Fruit fly (Drosophila melanogaster) whole organism, embryonic: Measurements from ENCODE around the gene BBS1.

ENCODE experiments used
- Abd-B ChIP-seq: fragments of 200-800 bp; sonication (Bioruptor generic); optimal IDR thresholded peaks from 2 replicates; lab custom pipeline; 2018; ENCODE audit warnings: missing biosample characterization, mild to moderate bottlenecking, missing genetic modification characterization, moderate library complexity
- CG11560 ChIP-seq: fragments of 200-800 bp; sonication (Bioruptor generic); IDR thresholded peaks from 3 replicates; pipeline ENCODE4 v1.3.6; 2022; ENCODE audit warnings: missing biosample characterization, missing genetic modification characterization
- CG14965 ChIP-seq: fragments of 200-800 bp; sonication (Bioruptor generic); optimal IDR thresholded peaks from 2 replicates; lab custom pipeline; 2016; ENCODE audit warnings: missing biosample characterization, missing genetic modification characterization, borderline replicate concordance
- CG15011 ChIP-seq: fragments of 200-800 bp; sonication (Bioruptor generic); optimal IDR thresholded peaks from 3 replicates; lab custom pipeline; 2018; ENCODE audit warnings: missing biosample characterization, mild to moderate bottlenecking, missing genetic modification characterization
- CG1529 ChIP-seq: fragments of 200-800 bp; sonication (Bioruptor generic); optimal IDR thresholded peaks from 3 replicates; lab custom pipeline; 2018; ENCODE audit warnings: missing biosample characterization, missing genetic modification characterization
- CG1602 ChIP-seq: fragments of 200-800 bp; sonication (Bioruptor generic); optimal IDR thresholded peaks from 3 replicates; lab custom pipeline; 2016; ENCODE audit warnings: missing biosample characterization, missing genetic modification characterization
- CG17328 ChIP-seq: fragments of 200-800 bp; sonication (Bioruptor generic); IDR thresholded peaks from 2 replicates; pipeline ENCODE4 v1.3.6; 2022; ENCODE audit warnings: missing biosample characterization, missing genetic modification characterization
- CG17359 ChIP-seq: fragments of 200-800 bp; sonication (Bioruptor generic); optimal IDR thresholded peaks from 3 replicates; lab custom pipeline; 2018; ENCODE audit warnings: missing biosample characterization, mild to moderate bottlenecking, missing genetic modification characterization, moderate library complexity
- CG17568 ChIP-seq: fragments of 200-800 bp; sonication (Bioruptor generic); optimal IDR thresholded peaks from 2 replicates; lab custom pipeline; 2018; ENCODE audit warnings: missing biosample characterization, mild to moderate bottlenecking, missing genetic modification characterization, moderate library complexity
- CG17912 ChIP-seq: fragments of 200-800 bp; sonication (Bioruptor generic); optimal IDR thresholded peaks from 2 replicates; lab custom pipeline; 2018; ENCODE audit warnings: missing biosample characterization, mild to moderate bottlenecking, missing genetic modification characterization
- CG18262 ChIP-seq: fragments of 200-800 bp; optimal IDR thresholded peaks from 3 replicates; lab custom pipeline; 2019; ENCODE audit warnings: missing biosample characterization, mild to moderate bottlenecking, missing genetic modification characterization, moderate library complexity
- CG18599 ChIP-seq: fragments of 200-800 bp; sonication (Bioruptor generic); optimal IDR thresholded peaks from 3 replicates; lab custom pipeline; 2017; ENCODE audit warnings: missing biosample characterization, missing genetic modification characterization, mild to moderate bottlenecking, moderate library complexity, missing genetic modification reagents
- CG32772 ChIP-seq: fragments of 200-800 bp; sonication (Bioruptor generic); IDR thresholded peaks from 2 replicates; pipeline ENCODE4 v1.3.6; 2022; ENCODE audit warnings: missing biosample characterization, missing genetic modification characterization
- CG4424 ChIP-seq: fragments of 200-800 bp; sonication (Bioruptor generic); optimal IDR thresholded peaks from 3 replicates; lab custom pipeline; 2016; ENCODE audit warnings: missing biosample characterization, missing genetic modification characterization
- CG5953 ChIP-seq: fragments of 200-800 bp; sonication (Bioruptor generic); IDR thresholded peaks from 2 replicates; pipeline ENCODE4 v1.3.6; 2022; ENCODE audit warnings: missing biosample characterization, missing genetic modification characterization
- CG6254 ChIP-seq: fragments of 200-800 bp; sonication (Bioruptor generic); optimal IDR thresholded peaks from 3 replicates; lab custom pipeline; 2017; ENCODE audit warnings: mild to moderate bottlenecking, missing biosample characterization, missing genetic modification reagents, missing genetic modification characterization
- CG6272 ChIP-seq: fragments of 200-800 bp; sonication (Bioruptor generic); IDR thresholded peaks from 2 replicates; pipeline ENCODE4 v1.3.6; 2022; ENCODE audit warnings: missing biosample characterization, missing genetic modification characterization
- CG9609 ChIP-seq: fragments of 200-800 bp; sonication (Bioruptor generic); optimal IDR thresholded peaks from 3 replicates; lab custom pipeline; 2016; ENCODE audit warnings: missing biosample characterization, missing genetic modification characterization
- CrebB ChIP-seq: fragments of 200-800 bp; sonication (Bioruptor generic); optimal IDR thresholded peaks from 3 replicates; lab custom pipeline; 2018; ENCODE audit warnings: missing biosample characterization, mild to moderate bottlenecking, missing genetic modification characterization
- D ChIP-seq, 2 experiments: fragments of 200-800 bp in 1 of 2; fragments of >200 bp in 1 of 2; sonication (Bioruptor generic) in 1 of 2; optimal IDR thresholded peaks; 2 replicates in 1 of 2; 3 replicates in 1 of 2; lab custom pipeline; 2017; ENCODE audit warnings: mild to moderate bottlenecking in 1 of 2, missing biosample characterization in 1 of 2, missing genetic modification characterization in 1 of 2, missing genetic modification reagents in 1 of 2
- D19B ChIP-seq: fragments of 200-800 bp; sonication (Bioruptor generic); optimal IDR thresholded peaks from 2 replicates; lab custom pipeline; 2017; ENCODE audit warnings: missing biosample characterization, mild to moderate bottlenecking, missing genetic modification characterization
- Hr39 ChIP-seq: fragments of >200 bp; optimal IDR thresholded peaks from 2 replicates; lab custom pipeline; 2017
- MESR4 ChIP-seq: fragments of 200-800 bp; sonication (Bioruptor generic); optimal IDR thresholded peaks from 2 replicates; lab custom pipeline; 2018; ENCODE audit warnings: missing biosample characterization, mild to moderate bottlenecking, missing genetic modification characterization, moderate library complexity
- Mrtf ChIP-seq: fragments of 200-800 bp; sonication (Bioruptor generic); IDR thresholded peaks from 3 replicates; pipeline ENCODE4 v1.3.6; 2022; ENCODE audit warnings: missing biosample characterization, missing genetic modification characterization
- NC2α ChIP-seq: fragments of 200-800 bp; sonication (Bioruptor generic); optimal IDR thresholded peaks from 2 replicates; lab custom pipeline; 2016; ENCODE audit warnings: missing biosample characterization, missing genetic modification characterization
- Sry-δ ChIP-seq: fragments of 200-800 bp; sonication (Bioruptor generic); optimal IDR thresholded peaks from 2 replicates; lab custom pipeline; 2016; ENCODE audit warnings: missing biosample characterization, missing genetic modification characterization
- ac ChIP-seq: fragments of 200-800 bp; sonication (Bioruptor generic); optimal IDR thresholded peaks from 3 replicates; lab custom pipeline; 2017; ENCODE audit warnings: missing biosample characterization, mild to moderate bottlenecking, missing genetic modification characterization
- al ChIP-seq: fragments of 200-800 bp; sonication (Bioruptor generic); IDR thresholded peaks from 2 replicates; pipeline ENCODE4 v1.3.6; 2022; ENCODE audit warnings: missing biosample characterization, missing genetic modification characterization
- bowl ChIP-seq: fragments of 200-800 bp; sonication (Bioruptor generic); IDR thresholded peaks from 2 replicates; pipeline ENCODE4 v1.3.6; 2022; ENCODE audit warnings: missing biosample characterization, missing genetic modification characterization
- cad ChIP-seq: fragments of >200 bp; optimal IDR thresholded peaks from 2 replicates; lab custom pipeline; 2017; ENCODE audit warnings: missing biosample characterization, missing genetic modification characterization
- cato ChIP-seq: fragments of 200-800 bp; sonication (Bioruptor generic); optimal IDR thresholded peaks from 2 replicates; lab custom pipeline; 2016; ENCODE audit warnings: missing biosample characterization, missing genetic modification characterization, borderline replicate concordance
- dmrt99B ChIP-seq: fragments of 200-800 bp; sonication (Bioruptor generic); optimal IDR thresholded peaks from 2 replicates; lab custom pipeline; 2018; ENCODE audit warnings: missing biosample characterization, mild to moderate bottlenecking, missing genetic modification characterization, moderate library complexity
- esg ChIP-seq: fragments of 200-800 bp; sonication (Bioruptor generic); conservative IDR thresholded peaks from 2 replicates; pipeline ENCODE4 v1.3.6; 2022; ENCODE audit warnings: missing biosample characterization, missing genetic modification characterization
- eyg ChIP-seq: fragments of 200-800 bp; sonication (Bioruptor generic); optimal IDR thresholded peaks from 3 replicates; lab custom pipeline; 2016; ENCODE audit warnings: missing biosample characterization, missing genetic modification characterization
- gcm ChIP-seq: fragments of 200-800 bp; sonication (Bioruptor generic); optimal IDR thresholded peaks from 2 replicates; lab custom pipeline; 2019; ENCODE audit warnings: missing biosample characterization, mild to moderate bottlenecking, missing genetic modification characterization, moderate library complexity
- grau ChIP-seq: fragments of 200-800 bp; optimal IDR thresholded peaks from 3 replicates; lab custom pipeline; 2019; ENCODE audit warnings: missing biosample characterization, mild to moderate bottlenecking, missing genetic modification characterization, moderate library complexity
- ham ChIP-seq: fragments of 200-800 bp; sonication (Bioruptor generic); IDR thresholded peaks from 2 replicates; pipeline ENCODE4 v1.3.6; 2022; ENCODE audit warnings: missing biosample characterization, missing genetic modification characterization
- hth ChIP-seq: fragments of >200 bp; optimal IDR thresholded peaks from 2 replicates; lab custom pipeline; 2017; ENCODE audit warnings: inconsistent platforms
- lbe ChIP-seq: fragments of 200-800 bp; sonication (Bioruptor generic); optimal IDR thresholded peaks from 2 replicates; lab custom pipeline; 2016; ENCODE audit warnings: missing biosample characterization, mild to moderate bottlenecking, missing genetic modification characterization
- lola ChIP-seq, 3 experiments: fragments of >200 bp in 2 of 3; fragments of 200-800 bp in 1 of 3; sonication (Bioruptor generic) in 1 of 3; optimal IDR thresholded peaks; 2 replicates each; lab custom pipeline; 2017 to 2019; ENCODE audit warnings: missing biosample characterization in 3 of 3, missing genetic modification characterization in 3 of 3, mild to moderate bottlenecking in 1 of 3, moderate library complexity in 1 of 3
- pfk ChIP-seq: fragments of 200-800 bp; sonication (Bioruptor generic); optimal IDR thresholded peaks from 2 replicates; lab custom pipeline; 2018; ENCODE audit warnings: missing biosample characterization, mild to moderate bottlenecking, missing genetic modification characterization, moderate library complexity
- pita ChIP-seq: fragments of 200-800 bp; sonication (Bioruptor generic); optimal IDR thresholded peaks from 2 replicates; lab custom pipeline; 2017; ENCODE audit warnings: missing biosample characterization, mild to moderate bottlenecking, missing genetic modification characterization
- tgo ChIP-seq: fragments of 200-800 bp; sonication (Bioruptor generic); IDR thresholded peaks from 3 replicates; pipeline ENCODE4 v1.3.6; 2022; ENCODE audit warnings: missing biosample characterization, missing genetic modification characterization
- tll ChIP-seq, 2 experiments: fragments of 200-800 bp in 1 of 2; fragments of >200 bp in 1 of 2; sonication (Bioruptor generic) in 1 of 2; optimal IDR thresholded peaks; 2 replicates each; lab custom pipeline; 2017 to 2019; ENCODE audit warnings: missing biosample characterization in 2 of 2, missing genetic modification characterization in 2 of 2, mild to moderate bottlenecking in 1 of 2, moderate library complexity in 1 of 2
- wdn ChIP-seq: fragments of 200-800 bp; sonication (Bioruptor generic); IDR thresholded peaks from 2 replicates; pipeline ENCODE4 v1.3.6; 2022; ENCODE audit warnings: missing biosample characterization, missing genetic modification characterization
- wor ChIP-seq: fragments of 200-800 bp; sonication (Bioruptor generic); IDR thresholded peaks from 2 replicates; pipeline ENCODE4 v1.3.6; 2022; ENCODE audit warnings: missing biosample characterization, missing genetic modification characterization
- yki ChIP-seq: fragments of >200 bp; optimal IDR thresholded peaks from 3 replicates; lab custom pipeline; 2018
- zen ChIP-seq: fragments of 200-800 bp; sonication (Bioruptor generic); optimal IDR thresholded peaks from 3 replicates; lab custom pipeline; 2018; ENCODE audit warnings: missing biosample characterization, mild to moderate bottlenecking, missing genetic modification characterization, moderate library complexity
- zfh1 ChIP-seq: fragments of 200-800 bp; sonication (Bioruptor generic); IDR thresholded peaks from 3 replicates; pipeline ENCODE4 v1.3.6; 2022; ENCODE audit warnings: missing biosample characterization, missing genetic modification characterization

Gene BBS1

dm6 chr3L:7151521-7152465, 26.1 kb downstream of the BBS1 start (continued):
- TF ChIP-seq CG5953 (GFP tag; lab: Robert Waterston, UW) (peak; percentile 59; the same call in 1 of the 2 replicates), ac (GFP tag; lab: Kevin White, UChicago) (no peak), gcm (GFP tag; lab: Kevin White, UChicago) (peak; percentile 77), CG17328 (peak; percentile 85), CG17568 (no peak), bowl (GFP tag; lab: Robert Waterston, UW) (no peak), ham (no peak), tgo (GFP tag; lab: Robert Waterston, UW) (no peak; the same call in 2 of the 3 replicates), dmrt99B (tag; lab: Kevin White, UChicago) (peak; percentile 49), NC2α (GFP tag; lab: Kevin White, UChicago) (no peak), CG4424 (peak; percentile 77), esg (GFP tag; lab: Robert Waterston, UW) (peak; percentile 39; the same call in 1 of the 2 replicates), CG32772 (peak; percentile 69; the same call in 1 of the 2 replicates), tll (GFP tag; optimal IDR thresholded peaks at IDR 0.05; lab: Kevin White, UChicago) (no peak), wdn (GFP tag; lab: Robert Waterston, UW) (no peak), eyg (no peak), hth (lab: Kevin White, UChicago) (no peak), CrebB (no peak), pita (GFP tag; lab: Kevin White, UChicago) (no peak), CG17359 (tag; lab: Kevin White, UChicago) (peak; percentile 61), CG6254 (GFP tag; lab: Kevin White, UChicago) (peak; percentile 2), Mrtf (GFP tag; lab: Robert Waterston, UW) (no peak; the same call in 2 of the 3 replicates), Sry-δ (GFP tag; lab: Kevin White, UChicago) (no peak), cato (GFP tag; lab: Kevin White, UChicago) (no peak), wor (peak; percentile 55; the same call in 1 of the 2 replicates), yki (lab: Kevin White, UChicago) (no peak), MESR4 (no peak), al (no peak), Hr39 (lab: Kevin White, UChicago) (no peak), lbe (GFP tag; lab: Kevin White, UChicago) (no peak), CG11560 (tag; lab: Robert Waterston, UW) (no peak), zfh1 (GFP tag; lab: Robert Waterston, UW) (peak; percentile 70), grau (tag; lab: Kevin White, UChicago) (peak; percentile 51), D (optimal IDR thresholded peaks at IDR 0.05; lab: Kevin White, UChicago) (no peak), D (GFP tag; optimal IDR thresholded peaks at IDR 0.05; lab: Kevin White, UChicago) (peak; percentile 67), CG6272 (GFP tag; lab: Robert Waterston, UW) (peak; percentile 41), CG1529 (GFP tag; lab: Kevin White, UChicago) (peak; percentile 59), zen (tag; lab: Kevin White, UChicago) (no peak), CG14965 (no peak), lola (GFP tag; optimal IDR thresholded peaks at IDR 0.05; lab: Kevin White, UChicago) (peak in 1 of 3 experiments; percentile 71), CG1602 (peak; percentile 74), D19B (no peak), pfk (GFP tag; lab: Kevin White, UChicago) (no peak), CG18262 (peak; percentile 84), CG9609 (no peak), CG15011 (GFP tag; lab: Kevin White, UChicago) (no peak), CG17912 (GFP tag; lab: Kevin White, UChicago) (no peak), cad (GFP tag; lab: Kevin White, UChicago) (no peak), CG18599 (no peak), Abd-B (GFP tag; lab: Kevin White, UChicago) (peak; percentile 38)
